Fruit fly (Drosophila melanogaster) whole organism, adult: ENCODE data around the gene CG14960.

Experiments
- CG12768 ChIP-seq: fragments of 200-800 bp; sonication (Bioruptor generic); optimal IDR thresholded peaks from 2 replicates; lab custom pipeline; 2017; ENCODE audit warnings: missing biosample characterization, missing genetic modification characterization, mild to moderate bottlenecking, moderate library complexity, missing genetic modification reagents
- CG5204 ChIP-seq: fragments of 200-800 bp; sonication (Bioruptor generic); optimal IDR thresholded peaks from 2 replicates; lab custom pipeline; 2016; ENCODE audit warnings: missing biosample characterization, missing genetic modification characterization
- kay ChIP-seq: fragments of 200-800 bp; sonication (Bioruptor generic); peaks from one replicate; lab custom pipeline; 2016; ENCODE audit warnings: missing biosample characterization, missing genetic modification characterization, borderline replicate concordance
- pad ChIP-seq: fragments of 200-800 bp; sonication (Bioruptor generic); optimal IDR thresholded peaks from 3 replicates; lab custom pipeline; 2017; ENCODE audit warnings: missing biosample characterization, missing genetic modification characterization, mild to moderate bottlenecking, moderate library complexity, missing genetic modification reagents

Gene CG14960

DNA sequence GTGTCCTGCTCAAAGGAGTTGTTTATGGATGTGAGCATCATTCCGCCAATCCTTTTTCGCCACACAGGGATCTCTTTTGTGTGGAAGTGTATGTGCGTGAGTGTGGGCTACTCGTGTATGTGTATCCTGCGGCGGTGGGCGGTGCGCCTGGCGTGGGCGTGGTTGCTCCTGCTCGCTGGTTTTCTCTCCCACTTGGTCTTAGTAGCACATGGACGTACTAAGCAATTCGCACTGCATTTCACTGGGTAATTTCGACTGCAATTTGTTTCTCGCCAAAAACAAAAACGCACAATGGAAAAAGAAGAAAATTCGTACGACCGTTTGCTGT, 54.7 kb downstream of the CG14960 start:
- TF ChIP-seq kay (GFP tag; lab: Kevin White, UChicago), result no peak
- TF ChIP-seq CG12768 (GFP tag; lab: Kevin White, UChicago), result no peak
- TF ChIP-seq CG5204 (GFP tag; lab: Kevin White, UChicago), result no peak
- no peak for TF ChIP-seq pad (GFP tag; lab: Kevin White, UChicago)
